Worm (Caenorhabditis elegans) whole organism, L1 larva: ENCODE data around the gene eco-1.

Experiments used
- C34B4.2 ChIP-seq: sonication (generic microtip); optimal IDR thresholded peaks from 2 replicates; lab custom pipeline; 2017; ENCODE audit warnings: mild to moderate bottlenecking, missing genetic modification characterization, missing compliant biosample characterization
- F16B12.6 ChIP-seq: fragments of 150-350 bp; optimal IDR thresholded peaks from 2 replicates; lab custom pipeline; 2014; ENCODE audit warnings: missing biosample characterization, missing genetic modification characterization
- aha-1 ChIP-seq: fragments of 150-350 bp; optimal IDR thresholded peaks from 2 replicates; lab custom pipeline; 2014; ENCODE audit warnings: missing biosample characterization, missing genetic modification characterization
- aly-2 ChIP-seq: fragments of 150-350 bp; optimal IDR thresholded peaks from 2 replicates; lab custom pipeline; 2014; ENCODE audit warnings: missing biosample characterization, missing genetic modification characterization
- ama-1 ChIP-seq: fragments of 150-350 bp; optimal IDR thresholded peaks from 2 replicates; lab custom pipeline; 2014
- blmp-1 ChIP-seq: fragments of 150-350 bp; optimal IDR thresholded peaks from 2 replicates; lab custom pipeline; 2014; ENCODE audit warnings: missing biosample characterization, missing genetic modification characterization
- ceh-63 ChIP-seq: fragments of 200-800 bp; sonication (Bioruptor generic); optimal IDR thresholded peaks from 2 replicates; lab custom pipeline; 2018; ENCODE audit warnings: mild to moderate bottlenecking, missing genetic modification characterization, missing compliant biosample characterization
- ceh-8 ChIP-seq: fragments of 200-800 bp; sonication (Bioruptor generic); optimal IDR thresholded peaks from 2 replicates; lab custom pipeline; 2018; ENCODE audit warnings: mild to moderate bottlenecking, missing genetic modification characterization, moderate library complexity, missing compliant biosample characterization
- ceh-82 ChIP-seq, 3 experiments: fragments of 150-350 bp in 1 of 3; sonication (generic microtip) in 2 of 3; optimal IDR thresholded peaks; 2 replicates each; lab custom pipeline; 2014 to 2017; ENCODE audit warnings: missing biosample characterization in 3 of 3, missing genetic modification characterization in 3 of 3
- ceh-88 ChIP-seq: fragments of 200-800 bp; sonication (Bioruptor generic); IDR thresholded peaks from 2 replicates; pipeline ENCODE4 v1.3.6; 2022; ENCODE audit warnings: missing genetic modification characterization, missing compliant biosample characterization
- ceh-90 ChIP-seq: sonication (generic microtip); optimal IDR thresholded peaks from 2 replicates; lab custom pipeline; 2016; ENCODE audit warnings: missing genetic modification characterization, missing compliant biosample characterization
- efl-1 ChIP-seq, 4 experiments: fragments of 150-350 bp; optimal IDR thresholded peaks in 3 of 4; peaks in 1 of 4; 1 replicate in 1 of 4; 2 replicates in 3 of 4; lab custom pipeline; 2014; ENCODE audit warnings: missing biosample characterization in 2 of 4, missing genetic modification characterization in 2 of 4, missing genetic modification reagents in 2 of 4
- efl-3 ChIP-seq: fragments of 200-800 bp; sonication (Bioruptor generic); optimal IDR thresholded peaks from 2 replicates; lab custom pipeline; 2018; ENCODE audit warnings: mild to moderate bottlenecking, missing genetic modification characterization, missing compliant biosample characterization
- fkh-8 ChIP-seq: sonication (generic microtip); optimal IDR thresholded peaks from 2 replicates; lab custom pipeline; 2016; ENCODE audit warnings: mild to moderate bottlenecking, missing genetic modification characterization, missing compliant biosample characterization
- fos-1 ChIP-seq: fragments of 150-350 bp; optimal IDR thresholded peaks from 2 replicates; lab custom pipeline; 2014; ENCODE audit warnings: missing biosample characterization, missing genetic modification characterization
- hlh-17 ChIP-seq: fragments of 200-800 bp; sonication (Bioruptor generic); optimal IDR thresholded peaks from 2 replicates; lab custom pipeline; 2018; ENCODE audit warnings: missing genetic modification characterization, mild to moderate bottlenecking, missing compliant biosample characterization, moderate library complexity, borderline replicate concordance
- irx-1 ChIP-seq: sonication (generic microtip); optimal IDR thresholded peaks from 2 replicates; lab custom pipeline; 2016; ENCODE audit warnings: missing genetic modification characterization, missing compliant biosample characterization
- jun-1 ChIP-seq: fragments of 150-350 bp; optimal IDR thresholded peaks from 2 replicates; lab custom pipeline; 2014; ENCODE audit warnings: missing biosample characterization, missing genetic modification reagents, missing genetic modification characterization
- lin-13 ChIP-seq: fragments of 150-350 bp; optimal IDR thresholded peaks from 2 replicates; lab custom pipeline; 2014; ENCODE audit warnings: missing biosample characterization, missing genetic modification reagents, missing genetic modification characterization
- lin-14 ChIP-seq: fragments of 200-800 bp; sonication (Bioruptor generic); optimal IDR thresholded peaks from 2 replicates; lab custom pipeline; 2018; ENCODE audit warnings: mild to moderate bottlenecking, missing genetic modification characterization, moderate library complexity, missing compliant biosample characterization
- lin-15B ChIP-seq: fragments of 150-350 bp; sonication (generic microtip); optimal IDR thresholded peaks from 3 replicates; lab custom pipeline; 2014; ENCODE audit warnings: missing biosample characterization, missing genetic modification characterization
- lin-39 ChIP-seq: fragments of 150-350 bp; optimal IDR thresholded peaks from 2 replicates; lab custom pipeline; 2014; ENCODE audit warnings: missing biosample characterization, missing genetic modification reagents, missing genetic modification characterization
- lsy-2 ChIP-seq, 2 experiments: fragments of 150-350 bp; optimal IDR thresholded peaks; 2 replicates each; lab custom pipeline; 2014; ENCODE audit warnings: missing biosample characterization in 2 of 2, missing genetic modification characterization in 2 of 2
- mef-2 ChIP-seq: fragments of 150-350 bp; optimal IDR thresholded peaks from 2 replicates; lab custom pipeline; 2014; ENCODE audit warnings: missing biosample characterization, missing genetic modification characterization
- mep-1 ChIP-seq: fragments of 150-350 bp; optimal IDR thresholded peaks from 2 replicates; lab custom pipeline; 2014; ENCODE audit warnings: missing biosample characterization, missing genetic modification characterization
- nhr-11 ChIP-seq: fragments of 150-350 bp; optimal IDR thresholded peaks from 2 replicates; lab custom pipeline; 2014; ENCODE audit warnings: missing biosample characterization, missing genetic modification characterization
- nhr-12 ChIP-seq: sonication (generic microtip); optimal IDR thresholded peaks from 2 replicates; lab custom pipeline; 2017; ENCODE audit warnings: missing biosample characterization, missing genetic modification characterization
- nhr-20 ChIP-seq: sonication (generic microtip); optimal IDR thresholded peaks from 2 replicates; lab custom pipeline; 2016; ENCODE audit warnings: mild to moderate bottlenecking, missing genetic modification characterization, missing compliant biosample characterization
- nhr-237 ChIP-seq: fragments of 150-350 bp; optimal IDR thresholded peaks from 2 replicates; lab custom pipeline; 2014; ENCODE audit warnings: missing biosample characterization, missing genetic modification characterization
- nhr-47 ChIP-seq: sonication (generic microtip); optimal IDR thresholded peaks from 2 replicates; lab custom pipeline; 2016; ENCODE audit warnings: mild to moderate bottlenecking, missing genetic modification characterization, moderate library complexity, missing compliant biosample characterization
- nhr-71 ChIP-seq: sonication (generic microtip); optimal IDR thresholded peaks from 2 replicates; lab custom pipeline; 2016; ENCODE audit warnings: mild to moderate bottlenecking, missing genetic modification characterization, moderate library complexity, missing compliant biosample characterization
- nhr-77 ChIP-seq: fragments of 150-350 bp; optimal IDR thresholded peaks from 2 replicates; lab custom pipeline; 2014; ENCODE audit warnings: missing biosample characterization, missing genetic modification characterization
- nhr-85 ChIP-seq: sonication (generic microtip); peaks from one replicate; lab custom pipeline; 2016; ENCODE audit warnings: missing genetic modification characterization, inconsistent platforms, missing compliant biosample characterization
- pqm-1 ChIP-seq: sonication (generic microtip); optimal IDR thresholded peaks from 3 replicates; lab custom pipeline; 2017; ENCODE audit warnings: missing biosample characterization, missing genetic modification characterization
- rnt-1 ChIP-seq: sonication (generic microtip); optimal IDR thresholded peaks from 2 replicates; lab custom pipeline; 2016; ENCODE audit warnings: mild to moderate bottlenecking, missing genetic modification characterization, moderate library complexity, missing compliant biosample characterization
- skn-1 ChIP-seq: fragments of 150-350 bp; optimal IDR thresholded peaks from 2 replicates; lab custom pipeline; 2014; ENCODE audit warnings: missing biosample characterization, missing genetic modification characterization
- snpc-4 ChIP-seq: fragments of 150-350 bp; optimal IDR thresholded peaks from 2 replicates; lab custom pipeline; 2014; ENCODE audit warnings: missing biosample characterization, missing genetic modification characterization
- sox-4 ChIP-seq: sonication (generic microtip); optimal IDR thresholded peaks from 2 replicates; lab custom pipeline; 2016; ENCODE audit warnings: missing genetic modification characterization, missing compliant biosample characterization
- tbx-2 ChIP-seq: sonication (generic microtip); optimal IDR thresholded peaks from 2 replicates; lab custom pipeline; 2016; ENCODE audit warnings: missing genetic modification characterization, missing compliant biosample characterization
- unc-30 ChIP-seq: sonication (generic microtip); optimal IDR thresholded peaks from 2 replicates; lab custom pipeline; 2017; ENCODE audit warnings: missing biosample characterization, missing genetic modification characterization
- xbp-1 ChIP-seq: sonication (generic microtip); optimal IDR thresholded peaks from 2 replicates; lab custom pipeline; 2016; ENCODE audit warnings: missing genetic modification characterization, missing compliant biosample characterization
- zag-1 ChIP-seq: fragments of 150-350 bp; optimal IDR thresholded peaks from 2 replicates; lab custom pipeline; 2014; ENCODE audit warnings: missing biosample characterization, missing genetic modification characterization
- ztf-11 ChIP-seq, 2 experiments: sonication (generic microtip); optimal IDR thresholded peaks; 2 replicates each; lab custom pipeline; 2016 to 2017; ENCODE audit warnings: missing genetic modification characterization in 2 of 2, missing biosample characterization in 1 of 2, missing compliant biosample characterization in 1 of 2

eco-1 gene

ce11 chrIII:7397196-7397595 lies 38.3 kb upstream of the eco-1 start:
- TF ChIP-seq ceh-82 (tag; optimal IDR thresholded peaks at IDR 0.05; lab: Kevin White, UChicago) (no peak), zag-1 (tag; lab: Kevin White, UChicago) (no peak), mep-1 (tag; lab: Kevin White, UChicago) (no peak), nhr-11 (tag; lab: Kevin White, UChicago) (no peak), jun-1 (no peak), lsy-2 (tag; optimal IDR thresholded peaks at IDR 0.05; lab: Kevin White, UChicago) (peak in 1 of 2 experiments; percentile 10), blmp-1 (tag; lab: Kevin White, UChicago) (peak; percentile 11), ceh-90 (no peak), efl-1 (optimal IDR thresholded peaks at IDR 0.05; lab: Kevin White, UChicago) (peak; percentile 2), efl-1 (GFP tag; optimal IDR thresholded peaks at IDR 0.05 in 1 of 2; lab: Kevin White, UChicago) (no peak), lin-13 (no peak), ceh-8 (GFP tag; lab: Kevin White, UChicago) (no peak), rnt-1 (tag; lab: Kevin White, UChicago) (peak; percentile 30), pqm-1 (tag; lab: Kevin White, UChicago) (no peak), hlh-17 (GFP tag; lab: Kevin White, UChicago) (no peak), ama-1 (lab: Kevin White, UChicago) (no peak), ceh-63 (GFP tag; lab: Kevin White, UChicago) (no peak), fkh-8 (tag; lab: Kevin White, UChicago) (no peak), nhr-71 (tag; lab: Kevin White, UChicago) (peak; percentile 14), nhr-12 (tag; lab: Kevin White, UChicago) (no peak), lin-39 (no peak), C34B4.2 (tag; lab: Kevin White, UChicago) (no peak), mef-2 (tag; lab: Kevin White, UChicago) (no peak), ceh-88 (GFP tag; lab: Robert Waterston, UW) (no peak), nhr-47 (tag; lab: Kevin White, UChicago) (no peak), F16B12.6 (tag; lab: Kevin White, UChicago) (no peak), aly-2 (no peak), nhr-237 (tag; lab: Kevin White, UChicago) (no peak), nhr-85 (tag; lab: Kevin White, UChicago) (no peak), fos-1 (no peak), irx-1 (no peak), nhr-77 (tag; lab: Kevin White, UChicago) (no peak), xbp-1 (tag; lab: Kevin White, UChicago) (no peak), lin-14 (peak; percentile 3), unc-30 (tag; lab: Kevin White, UChicago) (no peak), sox-4 (tag; lab: Kevin White, UChicago) (no peak), lin-15B (tag; lab: Kevin White, UChicago) (no peak), skn-1 (tag; lab: Kevin White, UChicago) (no peak)

- TF ChIP-seq nhr-20 (tag; lab: Kevin White, UChicago) (no peak), aly-2 (no peak), efl-3 (GFP tag; lab: Kevin White, UChicago) (no peak), ztf-11 (tag; optimal IDR thresholded peaks at IDR 0.05; lab: Kevin White, UChicago) (no peak), lin-39 (no peak), F16B12.6 (tag; lab: Kevin White, UChicago) (no peak), lin-14 (no peak), tbx-2 (tag; lab: Kevin White, UChicago) (no peak), aha-1 (tag; lab: Kevin White, UChicago) (no peak), snpc-4 (no peak), unc-30 (tag; lab: Kevin White, UChicago) (no peak)
These were observed 36.5 kb upstream of the eco-1 start, which contains the start of gene lgc-50 for ce11 chrIII:7395354-7395753. lgc-50 (minus strand) TSS chrIII:7395454.
